Fruit fly (Drosophila melanogaster) whole organism, embryonic: Measurements from ENCODE around the gene frtz.
A peak's percentile ranks its signal among the peaks of the same experiment; 100 is the strongest.

Experiments
- Atf-2 ChIP-seq: fragments of 200-800 bp; sonication (Bioruptor generic); optimal IDR thresholded peaks from 2 replicates; lab custom pipeline; 2016; ENCODE audit warnings: missing biosample characterization, missing genetic modification characterization
- B-H2 ChIP-seq: fragments of 200-800 bp; sonication (Bioruptor generic); optimal IDR thresholded peaks from 2 replicates; lab custom pipeline; 2018; ENCODE audit warnings: missing biosample characterization, mild to moderate bottlenecking, missing genetic modification characterization
- Blimp-1 ChIP-seq: fragments of 200-800 bp; sonication (Bioruptor generic); optimal IDR thresholded peaks from 3 replicates; lab custom pipeline; 2018; ENCODE audit warnings: missing biosample characterization, missing genetic modification characterization, mild to moderate bottlenecking, moderate library complexity, missing genetic modification reagents
- CG11504 ChIP-seq: fragments of 200-800 bp; sonication (Bioruptor generic); optimal IDR thresholded peaks from 3 replicates; lab custom pipeline; 2019; ENCODE audit warnings: missing biosample characterization, mild to moderate bottlenecking, missing genetic modification characterization, moderate library complexity
- CG14050 ChIP-seq: fragments of 200-800 bp; sonication (Bioruptor generic); IDR thresholded peaks from 3 replicates; pipeline ENCODE4 v1.3.6; 2022; ENCODE audit warnings: missing biosample characterization, missing genetic modification characterization
- CG16815 ChIP-seq: fragments of 200-800 bp; sonication (Bioruptor generic); optimal IDR thresholded peaks from 3 replicates; lab custom pipeline; 2017; ENCODE audit warnings: missing biosample characterization, mild to moderate bottlenecking, missing genetic modification characterization
- CG17361 ChIP-seq: fragments of 200-800 bp; sonication (Bioruptor generic); IDR thresholded peaks from 3 replicates; pipeline ENCODE4 v1.3.6; 2022; ENCODE audit warnings: missing biosample characterization, missing genetic modification characterization
- CG17912 ChIP-seq: fragments of 200-800 bp; sonication (Bioruptor generic); optimal IDR thresholded peaks from 2 replicates; lab custom pipeline; 2018; ENCODE audit warnings: missing biosample characterization, mild to moderate bottlenecking, missing genetic modification characterization
- CG1832 ChIP-seq: fragments of 200-800 bp; sonication (Bioruptor generic); optimal IDR thresholded peaks from 2 replicates; lab custom pipeline; 2017; ENCODE audit warnings: missing biosample characterization, mild to moderate bottlenecking, missing genetic modification characterization, inconsistent platforms
- CG3847 ChIP-seq: fragments of 200-800 bp; sonication (Bioruptor generic); IDR thresholded peaks from 2 replicates; pipeline ENCODE4 v1.3.6; 2022; ENCODE audit warnings: missing biosample characterization, missing genetic modification characterization
- CG4820 ChIP-seq: fragments of 200-800 bp; sonication (Bioruptor generic); optimal IDR thresholded peaks from 3 replicates; lab custom pipeline; 2016; ENCODE audit warnings: missing biosample characterization, missing genetic modification characterization
- CG7839 ChIP-seq: fragments of 200-800 bp; sonication (Bioruptor generic); optimal IDR thresholded peaks from 3 replicates; lab custom pipeline; 2018; ENCODE audit warnings: missing biosample characterization, mild to moderate bottlenecking, missing genetic modification characterization, moderate library complexity
- CG8359 ChIP-seq: fragments of 200-800 bp; sonication (Bioruptor generic); optimal IDR thresholded peaks from 2 replicates; lab custom pipeline; 2017; ENCODE audit warnings: missing biosample characterization, mild to moderate bottlenecking, missing genetic modification characterization, borderline replicate concordance
- CG8388 ChIP-seq: fragments of 200-800 bp; sonication (Bioruptor generic); optimal IDR thresholded peaks from 2 replicates; lab custom pipeline; 2019; ENCODE audit warnings: missing biosample characterization, mild to moderate bottlenecking, missing genetic modification characterization, moderate library complexity
- Camta ChIP-seq: fragments of 200-800 bp; sonication (Bioruptor generic); optimal IDR thresholded peaks from 2 replicates; lab custom pipeline; 2016; ENCODE audit warnings: missing biosample characterization, missing genetic modification characterization
- D19B ChIP-seq: fragments of 200-800 bp; sonication (Bioruptor generic); optimal IDR thresholded peaks from 2 replicates; lab custom pipeline; 2017; ENCODE audit warnings: missing biosample characterization, mild to moderate bottlenecking, missing genetic modification characterization
- E2f1 ChIP-seq: fragments of 200-800 bp; sonication (Bioruptor generic); IDR thresholded peaks from 2 replicates; pipeline ENCODE4 v1.3.6; 2022; ENCODE audit warnings: missing biosample characterization, missing genetic modification characterization
- Ets65A ChIP-seq: fragments of 200-800 bp; sonication (Bioruptor generic); peaks from one replicate; lab custom pipeline; 2016; ENCODE audit warnings: missing biosample characterization, missing genetic modification characterization
- H15 ChIP-seq: fragments of 200-800 bp; sonication (Bioruptor generic); IDR thresholded peaks from 3 replicates; pipeline ENCODE4 v1.3.6; 2022; ENCODE audit warnings: missing biosample characterization, missing genetic modification characterization
- HLH54F ChIP-seq: fragments of 200-800 bp; sonication (Bioruptor generic); optimal IDR thresholded peaks from 3 replicates; lab custom pipeline; 2016; ENCODE audit warnings: missing biosample characterization, missing genetic modification characterization
- HmgD ChIP-seq: fragments of 200-800 bp; sonication (Bioruptor generic); optimal IDR thresholded peaks from 3 replicates; lab custom pipeline; 2016; ENCODE audit warnings: missing biosample characterization, missing genetic modification characterization
- Hmr ChIP-seq: fragments of 200-800 bp; sonication (Bioruptor generic); optimal IDR thresholded peaks from 3 replicates; lab custom pipeline; 2017; ENCODE audit warnings: mild to moderate bottlenecking, missing biosample characterization, missing genetic modification reagents, missing genetic modification characterization
- Hr51 ChIP-seq, 2 experiments: fragments of 200-800 bp; sonication (Bioruptor generic); optimal IDR thresholded peaks; 2 replicates in 1 of 2; 3 replicates in 1 of 2; lab custom pipeline; 2016 to 2018; ENCODE audit warnings: missing biosample characterization in 2 of 2, missing genetic modification characterization in 2 of 2, mild to moderate bottlenecking in 1 of 2, moderate library complexity in 1 of 2
- Rx ChIP-seq: fragments of 200-800 bp; sonication (Bioruptor generic); IDR thresholded peaks from 2 replicates; pipeline ENCODE4 v1.3.6; 2022; ENCODE audit warnings: missing biosample characterization, missing genetic modification characterization
- TFAM ChIP-seq: fragments of 200-800 bp; sonication (Bioruptor generic); optimal IDR thresholded peaks from 2 replicates; lab custom pipeline; 2017; ENCODE audit warnings: missing biosample characterization, missing genetic modification characterization, inconsistent platforms
- Taf1 ChIP-seq: fragments of 200-800 bp; sonication (Bioruptor generic); IDR thresholded peaks from 2 replicates; pipeline ENCODE4 v1.3.6; 2022; ENCODE audit warnings: missing biosample characterization, missing genetic modification characterization
- amos ChIP-seq: fragments of 200-800 bp; sonication (Bioruptor generic); IDR thresholded peaks from 2 replicates; pipeline ENCODE4 v1.3.6; 2022; ENCODE audit warnings: missing biosample characterization, missing genetic modification characterization; ENCODE audit not compliant: partially characterized antibody
- bab2 ChIP-seq: fragments of 200-800 bp; sonication (Bioruptor generic); optimal IDR thresholded peaks from 2 replicates; lab custom pipeline; 2016; ENCODE audit warnings: missing biosample characterization, missing genetic modification characterization
- chinmo ChIP-seq: fragments of 200-800 bp; sonication (Bioruptor generic); IDR thresholded peaks from 4 replicates; pipeline ENCODE4 v1.3.6; 2022; ENCODE audit warnings: missing biosample characterization, missing genetic modification characterization; ENCODE audit not compliant: partially characterized antibody
- ci ChIP-seq: fragments of 200-800 bp; sonication (Bioruptor generic); IDR thresholded peaks from 3 replicates; pipeline ENCODE4 v1.3.6; 2022; ENCODE audit warnings: missing biosample characterization, missing genetic modification characterization
- crol ChIP-seq: fragments of 200-800 bp; sonication (Bioruptor generic); IDR thresholded peaks from 2 replicates; pipeline ENCODE4 v1.3.6; 2022; ENCODE audit warnings: missing biosample characterization, missing genetic modification characterization
- dm ChIP-seq: fragments of 200-800 bp; sonication (Bioruptor generic); optimal IDR thresholded peaks from 3 replicates; lab custom pipeline; 2016; ENCODE audit warnings: missing biosample characterization, missing genetic modification characterization
- ewg ChIP-seq: fragments of 200-800 bp; sonication (Bioruptor generic); optimal IDR thresholded peaks from 3 replicates; lab custom pipeline; 2017; ENCODE audit warnings: mild to moderate bottlenecking, missing biosample characterization, missing genetic modification reagents, missing genetic modification characterization
- eyg ChIP-seq: fragments of 200-800 bp; sonication (Bioruptor generic); optimal IDR thresholded peaks from 3 replicates; lab custom pipeline; 2016; ENCODE audit warnings: missing biosample characterization, missing genetic modification characterization
- gfzf ChIP-seq: fragments of 200-800 bp; sonication (Bioruptor generic); optimal IDR thresholded peaks from 2 replicates; lab custom pipeline; 2016; ENCODE audit warnings: missing biosample characterization, mild to moderate bottlenecking, missing genetic modification characterization, moderate library complexity
- lov ChIP-seq, 2 experiments: fragments of 200-800 bp in 1 of 2; fragments of >200 bp in 1 of 2; sonication (Bioruptor generic) in 1 of 2; IDR thresholded peaks in 1 of 2; optimal IDR thresholded peaks in 1 of 2; 2 replicates in 1 of 2; 3 replicates in 1 of 2; pipeline versions ENCODE4 v1.3.6 to Lab custom; 2017 to 2022; ENCODE audit warnings: missing biosample characterization in 1 of 2, missing genetic modification characterization in 1 of 2
- nau ChIP-seq: fragments of 200-800 bp; sonication (Bioruptor generic); optimal IDR thresholded peaks from 3 replicates; lab custom pipeline; 2017; ENCODE audit warnings: missing biosample characterization, mild to moderate bottlenecking, missing genetic modification characterization, missing genetic modification reagents
- nmo ChIP-seq: fragments of 200-800 bp; sonication (Bioruptor generic); optimal IDR thresholded peaks from 2 replicates; lab custom pipeline; 2018; ENCODE audit warnings: missing biosample characterization, mild to moderate bottlenecking, missing genetic modification characterization, moderate library complexity
- onecut ChIP-seq: fragments of 200-800 bp; sonication (Bioruptor generic); IDR thresholded peaks from 2 replicates; pipeline ENCODE4 v1.3.6; 2022; ENCODE audit warnings: missing biosample characterization, missing genetic modification characterization
- pfk ChIP-seq: fragments of 200-800 bp; sonication (Bioruptor generic); optimal IDR thresholded peaks from 2 replicates; lab custom pipeline; 2018; ENCODE audit warnings: missing biosample characterization, mild to moderate bottlenecking, missing genetic modification characterization, moderate library complexity
- pita ChIP-seq: fragments of 200-800 bp; sonication (Bioruptor generic); optimal IDR thresholded peaks from 2 replicates; lab custom pipeline; 2017; ENCODE audit warnings: missing biosample characterization, mild to moderate bottlenecking, missing genetic modification characterization
- ro ChIP-seq: fragments of 200-800 bp; sonication (Bioruptor generic); IDR thresholded peaks from 2 replicates; pipeline ENCODE4 v1.3.6; 2022; ENCODE audit warnings: missing biosample characterization, missing genetic modification characterization
- sisA ChIP-seq: fragments of 200-800 bp; sonication (Bioruptor generic); IDR thresholded peaks from 2 replicates; pipeline ENCODE4 v1.3.6; 2022; ENCODE audit warnings: missing biosample characterization, missing genetic modification characterization
- slbo ChIP-seq: fragments of 200-800 bp; sonication (Bioruptor generic); IDR thresholded peaks from 2 replicates; pipeline ENCODE4 v1.3.6; 2022; ENCODE audit warnings: missing biosample characterization, missing genetic modification characterization
- sob ChIP-seq: fragments of 200-800 bp; sonication (Bioruptor generic); IDR thresholded peaks from 2 replicates; pipeline ENCODE4 v1.3.6; 2022; ENCODE audit warnings: missing biosample characterization, missing genetic modification characterization
- tll ChIP-seq, 2 experiments: fragments of 200-800 bp in 1 of 2; fragments of >200 bp in 1 of 2; sonication (Bioruptor generic) in 1 of 2; optimal IDR thresholded peaks; 2 replicates each; lab custom pipeline; 2017 to 2019; ENCODE audit warnings: missing biosample characterization in 2 of 2, missing genetic modification characterization in 2 of 2, mild to moderate bottlenecking in 1 of 2, moderate library complexity in 1 of 2
- tup ChIP-seq: fragments of 200-800 bp; sonication (Bioruptor generic); optimal IDR thresholded peaks from 2 replicates; lab custom pipeline; 2016; ENCODE audit warnings: missing biosample characterization, mild to moderate bottlenecking, missing genetic modification characterization, moderate library complexity
- wdn ChIP-seq: fragments of 200-800 bp; sonication (Bioruptor generic); IDR thresholded peaks from 2 replicates; pipeline ENCODE4 v1.3.6; 2022; ENCODE audit warnings: missing biosample characterization, missing genetic modification characterization
- wek ChIP-seq: fragments of 200-800 bp; sonication (Bioruptor generic); optimal IDR thresholded peaks from 3 replicates; lab custom pipeline; 2018; ENCODE audit warnings: missing biosample characterization, mild to moderate bottlenecking, missing genetic modification characterization, moderate library complexity
- wor ChIP-seq: fragments of 200-800 bp; sonication (Bioruptor generic); IDR thresholded peaks from 2 replicates; pipeline ENCODE4 v1.3.6; 2022; ENCODE audit warnings: missing biosample characterization, missing genetic modification characterization

Gene frtz

DNA sequence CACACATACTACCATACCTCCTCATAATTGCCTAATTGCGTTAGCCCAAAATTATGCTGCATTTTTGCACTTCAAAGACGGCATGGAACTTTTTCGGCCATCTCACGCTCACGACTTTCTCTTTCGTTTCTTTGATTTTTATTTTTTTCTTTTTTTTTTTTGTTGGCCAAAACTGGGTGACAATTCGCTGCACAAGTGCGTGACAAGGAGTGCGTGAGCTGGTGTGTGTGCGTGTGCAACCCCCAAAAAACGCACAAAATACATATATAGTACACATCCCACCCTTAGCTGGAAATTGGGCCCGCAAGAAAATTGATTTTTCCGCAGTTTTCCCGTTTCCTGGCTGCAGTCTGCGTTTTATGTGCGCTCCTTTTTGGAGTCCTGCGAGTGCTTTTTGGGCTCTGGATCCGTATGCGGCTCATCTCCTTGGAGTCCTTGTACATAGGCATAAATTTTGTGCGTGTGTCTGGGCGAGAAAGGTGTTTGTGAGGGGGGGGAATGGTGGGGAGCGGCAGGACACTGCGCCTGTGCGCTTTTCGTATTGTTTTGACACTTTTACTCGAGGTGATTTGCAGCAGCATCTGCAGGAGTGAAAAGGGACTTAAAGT lies 43.4 kb downstream of the frtz start (continued):
- TF ChIP-seq ro (no peak), Taf1 (no peak), tup (GFP tag; lab: Kevin White, UChicago) (no peak), bab2 (no peak), Ets65A (GFP tag; lab: Kevin White, UChicago) (no peak), nmo (no peak), wek (GFP tag; lab: Kevin White, UChicago) (no peak), ewg (GFP tag; lab: Kevin White, UChicago) (peak; percentile 73), HLH54F (GFP tag; lab: Kevin White, UChicago) (no peak), slbo (GFP tag; lab: Robert Waterston, UW) (no peak), CG11504 (tag; lab: Kevin White, UChicago) (no peak), nau (GFP tag; lab: Kevin White, UChicago) (no peak), CG17361 (no peak), sisA (GFP tag; lab: Robert Waterston, UW) (no peak), Blimp-1 (GFP tag; lab: Kevin White, UChicago) (peak; percentile 15), CG3847 (no peak), CG17912 (no peak), H15 (no peak), Atf-2 (GFP tag; lab: Kevin White, UChicago) (no peak), CG16815 (GFP tag; lab: Kevin White, UChicago) (no peak), wdn (GFP tag; lab: Robert Waterston, UW) (no peak), E2f1 (GFP tag; lab: Robert Waterston, UW) (no peak), lov (optimal IDR thresholded peaks at IDR 0.05; lab: Kevin White, UChicago) (no peak), lov (GFP tag; IDR thresholded peaks at IDR 0.05; lab: Robert Waterston, UW) (no peak), Hmr (GFP tag; lab: Kevin White, UChicago) (no peak), ci (GFP tag; lab: Robert Waterston, UW) (0 out of 3 replicates have a peak, but pooled peaks have one; percentile 30), tll (GFP tag; optimal IDR thresholded peaks at IDR 0.05; lab: Kevin White, UChicago) (no peak), onecut (peak; percentile 93), dm (GFP tag; lab: Kevin White, UChicago) (no peak), Camta (GFP tag; lab: Kevin White, UChicago) (no peak), eyg (GFP tag; lab: Kevin White, UChicago) (no peak), chinmo (GFP tag; lab: Robert Waterston, UW) (peak; percentile 92), Hr51 (GFP tag; optimal IDR thresholded peaks at IDR 0.05; lab: Kevin White, UChicago) (no peak), CG8359 (no peak), Rx (no peak), TFAM (no peak), CG7839 (tag; lab: Kevin White, UChicago) (no peak), D19B (GFP tag; lab: Kevin White, UChicago) (no peak), CG14050 (GFP tag; lab: Robert Waterston, UW) (no peak), CG1832 (GFP tag; lab: Kevin White, UChicago) (no peak), pita (GFP tag; lab: Kevin White, UChicago) (no peak), pfk (GFP tag; lab: Kevin White, UChicago) (no peak), sob (no peak), HmgD (no peak), wor (GFP tag; lab: Robert Waterston, UW) (no peak), CG8388 (no peak), CG4820 (GFP tag; lab: Kevin White, UChicago) (no peak), gfzf (GFP tag; lab: Kevin White, UChicago) (no peak), amos (no peak), crol (GFP tag; lab: Robert Waterston, UW) (peak; percentile 66; the same call in 1 of the 2 replicates), B-H2 (GFP tag; lab: Kevin White, UChicago) (no peak)
